Worm (Caenorhabditis elegans) whole organism, mixed stage, embryonic: ENCODE data around the gene srg-61.

Experiments
- bed-3 ChIP-seq: fragments of 200-800 bp; sonication (Bioruptor generic); optimal IDR thresholded peaks from 3 replicates; lab custom pipeline; 2018; ENCODE audit warnings: mild to moderate bottlenecking, missing genetic modification characterization, moderate library complexity, missing compliant biosample characterization
- blmp-1 ChIP-seq: fragments of 150-350 bp; optimal IDR thresholded peaks from 2 replicates; lab custom pipeline; 2014; ENCODE audit warnings: missing biosample characterization, missing genetic modification characterization
- ceh-39 ChIP-seq: fragments of 150-350 bp; optimal IDR thresholded peaks from 2 replicates; lab custom pipeline; 2014; ENCODE audit warnings: missing biosample characterization, missing genetic modification characterization
- ceh-43 ChIP-seq: fragments of 200-800 bp; sonication (Bioruptor generic); optimal IDR thresholded peaks from 2 replicates; lab custom pipeline; 2018; ENCODE audit warnings: mild to moderate bottlenecking, missing genetic modification characterization, moderate library complexity, missing compliant biosample characterization
- ceh-83 ChIP-seq: fragments of 200-800 bp; sonication (Bioruptor generic); optimal IDR thresholded peaks from 2 replicates; lab custom pipeline; 2018; ENCODE audit warnings: mild to moderate bottlenecking, missing genetic modification characterization, missing compliant biosample characterization
- ces-1 ChIP-seq: fragments of 150-350 bp; optimal IDR thresholded peaks from 2 replicates; lab custom pipeline; 2014; ENCODE audit warnings: missing biosample characterization, missing genetic modification reagents, missing genetic modification characterization
- drap-1 ChIP-seq: fragments of 200-800 bp; sonication (Bioruptor generic); optimal IDR thresholded peaks from 3 replicates; lab custom pipeline; 2018; ENCODE audit warnings: mild to moderate bottlenecking, missing genetic modification characterization, missing compliant biosample characterization
- elt-1 ChIP-seq: sonication (generic microtip); optimal IDR thresholded peaks from 2 replicates; lab custom pipeline; 2017; ENCODE audit warnings: missing genetic modification characterization, mild to moderate bottlenecking, missing compliant biosample characterization, antibody characterized with exemption, moderate library complexity, borderline replicate concordance; ENCODE audit not compliant: insufficient read depth
- elt-3 ChIP-seq: fragments of 150-350 bp; optimal IDR thresholded peaks from 2 replicates; lab custom pipeline; 2014; ENCODE audit warnings: missing biosample characterization, missing genetic modification characterization
- flh-1 ChIP-seq: fragments of 200-800 bp; sonication (Bioruptor generic); optimal IDR thresholded peaks from 2 replicates; lab custom pipeline; 2018; ENCODE audit warnings: mild to moderate bottlenecking, missing genetic modification characterization, moderate library complexity, missing compliant biosample characterization
- ham-2 ChIP-seq: fragments of 200-800 bp; sonication (Bioruptor generic); optimal IDR thresholded peaks from 2 replicates; lab custom pipeline; 2018; ENCODE audit warnings: mild to moderate bottlenecking, missing genetic modification characterization, missing compliant biosample characterization
- hlh-1 ChIP-seq: fragments of 150-350 bp; optimal IDR thresholded peaks from 2 replicates; lab custom pipeline; 2014; ENCODE audit warnings: missing biosample characterization, missing genetic modification reagents, missing genetic modification characterization
- lin-13 ChIP-seq: fragments of 150-350 bp; optimal IDR thresholded peaks from 2 replicates; lab custom pipeline; 2014; ENCODE audit warnings: missing biosample characterization, missing genetic modification characterization
- lin-32 ChIP-seq: fragments of 200-800 bp; sonication (Bioruptor generic); optimal IDR thresholded peaks from 2 replicates; lab custom pipeline; 2018; ENCODE audit warnings: mild to moderate bottlenecking, missing genetic modification characterization, missing compliant biosample characterization
- lsy-2 ChIP-seq: fragments of 150-350 bp; optimal IDR thresholded peaks from 2 replicates; lab custom pipeline; 2014; ENCODE audit warnings: missing biosample characterization, missing genetic modification characterization
- mab-5 ChIP-seq: fragments of 150-350 bp; optimal IDR thresholded peaks from 2 replicates; lab custom pipeline; 2014; ENCODE audit warnings: missing biosample characterization, missing genetic modification characterization
- mep-1 ChIP-seq: fragments of 150-350 bp; optimal IDR thresholded peaks from 2 replicates; lab custom pipeline; 2017; ENCODE audit warnings: missing biosample characterization, missing genetic modification reagents, missing genetic modification characterization, inconsistent platforms
- mls-2 ChIP-seq: sonication (generic microtip); optimal IDR thresholded peaks from 2 replicates; lab custom pipeline; 2016; ENCODE audit warnings: mild to moderate bottlenecking, missing genetic modification characterization, moderate library complexity, missing compliant biosample characterization
- nhr-12 ChIP-seq: fragments of 150-350 bp; optimal IDR thresholded peaks from 2 replicates; lab custom pipeline; 2014; ENCODE audit warnings: missing biosample characterization, missing genetic modification characterization
- nhr-2 ChIP-seq: fragments of 150-350 bp; optimal IDR thresholded peaks from 2 replicates; lab custom pipeline; 2014; ENCODE audit warnings: missing biosample characterization, missing genetic modification characterization
- nhr-237 ChIP-seq: fragments of 150-350 bp; optimal IDR thresholded peaks from 2 replicates; lab custom pipeline; 2014; ENCODE audit warnings: missing biosample characterization, missing genetic modification characterization
- nhr-28 ChIP-seq: fragments of 150-350 bp; optimal IDR thresholded peaks from 2 replicates; lab custom pipeline; 2014; ENCODE audit warnings: missing biosample characterization, missing genetic modification characterization
- pha-4 ChIP-seq: fragments of 150-350 bp; optimal IDR thresholded peaks from 2 replicates; lab custom pipeline; 2018; ENCODE audit warnings: missing biosample characterization, missing genetic modification reagents, missing genetic modification characterization
- sem-2 ChIP-seq: fragments of 200-800 bp; sonication (Bioruptor generic); optimal IDR thresholded peaks from 2 replicates; lab custom pipeline; 2018; ENCODE audit warnings: mild to moderate bottlenecking, missing genetic modification characterization, missing compliant biosample characterization
- snpc-4 ChIP-seq: fragments of 150-350 bp; optimal IDR thresholded peaks from 2 replicates; lab custom pipeline; 2014; ENCODE audit warnings: missing biosample characterization, missing genetic modification characterization
- sptf-1 ChIP-seq: sonication (generic microtip); optimal IDR thresholded peaks from 2 replicates; lab custom pipeline; 2017; ENCODE audit warnings: mild to moderate bottlenecking, missing genetic modification characterization, moderate library complexity, missing compliant biosample characterization
- tbx-8 ChIP-seq: fragments of 200-800 bp; sonication (Bioruptor generic); optimal IDR thresholded peaks from 2 replicates; lab custom pipeline; 2018; ENCODE audit warnings: mild to moderate bottlenecking, missing genetic modification characterization, moderate library complexity, missing compliant biosample characterization
- unc-39 ChIP-seq: fragments of 150-350 bp; optimal IDR thresholded peaks from 2 replicates; lab custom pipeline; 2014; ENCODE audit warnings: missing biosample characterization, missing genetic modification characterization
- unc-62 ChIP-seq: fragments of 150-350 bp; optimal IDR thresholded peaks from 2 replicates; lab custom pipeline; 2014; ENCODE audit warnings: missing biosample characterization, missing genetic modification reagents, missing genetic modification characterization
- ztf-11 ChIP-seq: fragments of 150-350 bp; optimal IDR thresholded peaks from 2 replicates; lab custom pipeline; 2014; ENCODE audit warnings: missing biosample characterization, missing genetic modification characterization

The srg-61 gene

DNA sequence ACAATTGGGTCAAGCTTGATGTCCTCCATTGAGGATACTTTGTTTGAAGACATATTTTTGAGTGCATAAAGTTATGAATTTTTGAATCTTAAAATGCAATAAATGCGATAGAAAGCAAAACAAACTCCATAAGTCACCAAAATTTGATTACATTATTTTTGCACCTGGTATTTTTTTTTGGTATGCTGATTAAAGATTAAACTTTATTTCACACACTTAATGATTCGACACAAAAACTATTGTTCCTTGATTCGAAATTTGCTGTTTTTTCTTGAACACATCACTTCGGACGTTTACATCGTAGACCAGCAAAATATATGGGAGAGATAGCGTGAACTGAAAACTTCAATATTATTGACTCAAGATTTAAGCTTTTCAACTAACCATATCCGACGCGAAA, at the start of gene srg-61:
Gene srg-61 (minus strand): TSS at position 101 of the 400 bp plus-strand sequence.
- no peak for TF ChIP-seq nhr-12 (tag; lab: Kevin White, UChicago)
- no peak for TF ChIP-seq sem-2 (GFP tag; lab: Kevin White, UChicago)
- TF ChIP-seq bed-3 (GFP tag; lab: Kevin White, UChicago) = no peak
- no peak for TF ChIP-seq hlh-1 (tag; lab: Kevin White, UChicago)

DNA sequence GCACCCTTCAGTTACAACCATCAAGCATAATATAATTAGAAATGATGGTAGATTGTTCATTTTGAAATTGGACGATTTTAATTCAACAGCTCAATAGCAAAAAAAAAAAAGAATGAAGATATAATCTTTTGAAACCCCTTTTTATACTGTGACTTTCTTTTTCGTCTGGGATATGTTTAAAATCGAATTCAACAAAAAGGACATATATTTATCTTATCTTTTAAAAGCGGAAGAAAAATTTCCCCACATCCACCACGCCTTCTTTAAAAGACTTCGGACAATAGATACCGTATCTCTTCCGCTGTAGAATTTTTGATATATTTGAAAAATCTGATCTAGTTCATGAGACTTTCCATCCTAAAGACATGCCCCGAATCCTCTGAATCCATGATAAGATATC, 40.7 kb upstream of the srg-61 start, which contains the start of gene R05D8.11:
Gene R05D8.11 (minus strand): TSS at position 101 of the 400 bp plus-strand sequence.
- TF ChIP-seq ham-2 (GFP tag; lab: Kevin White, UChicago) = no peak
- TF ChIP-seq mab-5 (tag; lab: Kevin White, UChicago) = no peak
- TF ChIP-seq sptf-1 = no peak
- TF ChIP-seq unc-62 (GFP tag; lab: Kevin White, UChicago) = no peak
- no peak for TF ChIP-seq nhr-28 (tag; lab: Kevin White, UChicago)
- no peak for TF ChIP-seq mls-2
- TF ChIP-seq unc-39 (tag; lab: Kevin White, UChicago) = no peak
- no peak for TF ChIP-seq elt-3
- TF ChIP-seq sem-2 (GFP tag; lab: Kevin White, UChicago) = no peak
- no peak for TF ChIP-seq nhr-12 (tag; lab: Kevin White, UChicago)
- no peak for TF ChIP-seq lin-13
- no peak for TF ChIP-seq pha-4 (tag; lab: Kevin White, UChicago)
- no peak for TF ChIP-seq ceh-43
- no peak for TF ChIP-seq elt-1 (tag; lab: Kevin White, UChicago)
- TF ChIP-seq flh-1 = no peak
- TF ChIP-seq ceh-39 (tag; lab: Kevin White, UChicago) = no peak
- TF ChIP-seq blmp-1 (tag; lab: Kevin White, UChicago) = no peak
- no peak for TF ChIP-seq drap-1 (GFP tag; lab: Kevin White, UChicago)
- no peak for TF ChIP-seq bed-3 (GFP tag; lab: Kevin White, UChicago)
- no peak for TF ChIP-seq ceh-83 (GFP tag; lab: Kevin White, UChicago)

DNA sequence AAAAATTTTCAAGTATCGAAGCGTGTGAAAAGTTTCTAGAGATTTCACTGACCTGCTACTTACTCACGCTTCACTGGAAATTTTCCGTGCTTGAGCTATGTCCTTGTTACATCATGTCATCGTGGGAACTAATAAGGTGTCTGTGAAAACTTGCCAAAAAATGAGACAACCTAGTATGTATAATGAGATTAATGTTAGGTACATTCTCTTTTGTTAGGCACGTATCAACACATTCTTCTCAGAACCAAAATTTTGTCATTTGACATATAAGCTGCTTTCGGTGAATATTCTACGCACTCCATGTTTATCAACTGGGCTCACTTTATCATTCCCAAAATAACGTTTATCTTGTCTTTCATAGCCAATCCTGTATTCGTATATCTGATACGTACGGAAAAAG, 33.9 kb upstream of the srg-61 start, which contains the start of gene srj-18:
Gene srj-18 (plus strand): TSS at position 301 of the 400 bp plus-strand sequence.
- no peak for TF ChIP-seq drap-1 (GFP tag; lab: Kevin White, UChicago)

DNA sequence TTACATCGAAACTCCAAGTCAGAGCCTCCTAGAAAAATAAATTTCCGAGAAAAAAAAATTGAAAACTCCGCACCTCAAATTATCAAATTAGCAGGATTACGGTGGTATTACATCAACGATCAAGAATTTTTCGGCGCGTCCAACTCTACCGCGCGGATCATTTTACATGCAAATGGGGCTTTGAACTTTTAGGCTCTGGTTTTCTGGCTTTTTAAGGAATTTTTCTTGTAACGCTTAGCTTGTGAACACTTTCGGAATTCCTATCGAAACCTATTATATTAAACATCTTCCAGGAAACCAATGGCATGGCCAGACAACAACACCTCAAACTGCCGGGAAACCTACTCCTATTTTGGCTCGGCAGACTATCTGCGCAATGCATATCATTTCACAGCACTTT, 31.4 kb upstream of the srg-61 start, which contains the start of gene srh-56:
Gene srh-56 (plus strand): TSS at position 301 of the 400 bp plus-strand sequence.
- TF ChIP-seq tbx-8 (GFP tag; lab: Kevin White, UChicago) = no peak
- no peak for TF ChIP-seq mab-5 (tag; lab: Kevin White, UChicago)
- TF ChIP-seq lsy-2 = no peak
- TF ChIP-seq sptf-1 = no peak
- no peak for TF ChIP-seq nhr-12 (tag; lab: Kevin White, UChicago)

DNA sequence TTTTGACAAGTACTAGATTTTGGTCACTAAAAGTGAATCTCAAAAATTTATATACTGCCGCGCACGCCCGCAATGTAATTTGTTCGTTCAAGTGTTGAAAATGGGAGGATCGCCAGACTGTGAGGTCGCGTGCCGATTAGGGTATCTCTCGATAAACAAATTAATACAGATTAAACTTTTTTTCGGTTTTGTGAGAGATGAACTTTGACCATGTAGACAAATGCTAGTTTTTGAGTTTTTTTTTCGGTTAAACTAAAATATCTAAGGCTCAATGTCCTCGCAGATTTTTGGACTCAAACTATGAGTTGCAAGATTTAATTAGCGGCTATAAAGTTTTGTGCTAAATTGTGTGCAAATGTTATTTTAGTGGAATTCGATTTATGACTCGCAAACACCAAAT, 29.6 kb upstream of the srg-61 start, which contains the start of gene dhs-15:
Gene dhs-15 (minus strand): TSS at position 101 of the 400 bp plus-strand sequence.
- TF ChIP-seq elt-1 (tag; lab: Kevin White, UChicago) (no peak), lin-32 (GFP tag; lab: Kevin White, UChicago) (no peak), snpc-4 (tag; lab: Kevin White, UChicago) (no peak), nhr-28 (tag; lab: Kevin White, UChicago) (no peak), ces-1 (GFP tag; lab: Kevin White, UChicago) (no peak), blmp-1 (tag; lab: Kevin White, UChicago) (no peak), sptf-1 (no peak)

DNA sequence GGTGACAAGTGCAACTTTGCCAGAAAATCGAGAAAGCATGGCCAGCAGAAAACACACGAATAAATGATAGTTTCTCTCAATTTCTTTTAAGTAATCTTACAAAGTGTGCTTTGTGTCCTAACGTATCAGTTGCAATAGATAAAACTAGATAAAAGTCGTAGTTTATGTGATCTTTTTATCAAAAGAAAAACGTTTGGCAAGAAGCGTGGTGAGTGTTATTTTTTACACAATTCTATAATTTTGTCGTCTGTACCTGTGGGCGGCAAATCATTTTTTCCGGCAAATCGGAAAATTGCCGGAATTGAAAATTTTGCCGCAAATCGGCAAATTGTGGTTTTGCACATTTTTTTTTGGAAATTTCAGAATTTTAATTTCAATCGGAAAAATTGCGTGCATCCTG, 27.3 kb upstream of the srg-61 start, which contains the start of gene R05D8.9:
Gene R05D8.9 (minus strand): TSS at position 101 of the 400 bp plus-strand sequence.
- TF ChIP-seq bed-3 (GFP tag; lab: Kevin White, UChicago) (no peak), blmp-1 (tag; lab: Kevin White, UChicago) (no peak), sptf-1 (no peak), snpc-4 (tag; lab: Kevin White, UChicago) (no peak), elt-1 (tag; lab: Kevin White, UChicago) (no peak), mab-5 (tag; lab: Kevin White, UChicago) (no peak), nhr-237 (tag; lab: Kevin White, UChicago) (no peak), sem-2 (GFP tag; lab: Kevin White, UChicago) (no peak), nhr-2 (no peak), drap-1 (GFP tag; lab: Kevin White, UChicago) (no peak), ceh-83 (GFP tag; lab: Kevin White, UChicago) (no peak), unc-39 (tag; lab: Kevin White, UChicago) (no peak), ztf-11 (tag; lab: Kevin White, UChicago) (no peak), nhr-12 (tag; lab: Kevin White, UChicago) (no peak), mep-1 (tag; lab: Kevin White, UChicago) (no peak), flh-1 (no peak)
